Fruit fly (Drosophila melanogaster) whole organism, pupa: ENCODE measurements around the gene Bap111.

Source experiments
- CG10348 ChIP-seq: fragments of 200-800 bp; sonication (Bioruptor generic); IDR thresholded peaks from 2 replicates; pipeline ENCODE4 v1.3.6; 2022; ENCODE audit warnings: missing biosample characterization, missing genetic modification characterization
- D1 ChIP-seq: fragments of 200-800 bp; sonication (Bioruptor generic); optimal IDR thresholded peaks from 2 replicates; lab custom pipeline; 2018; ENCODE audit warnings: missing biosample characterization, mild to moderate bottlenecking, missing genetic modification characterization, moderate library complexity

DNA sequence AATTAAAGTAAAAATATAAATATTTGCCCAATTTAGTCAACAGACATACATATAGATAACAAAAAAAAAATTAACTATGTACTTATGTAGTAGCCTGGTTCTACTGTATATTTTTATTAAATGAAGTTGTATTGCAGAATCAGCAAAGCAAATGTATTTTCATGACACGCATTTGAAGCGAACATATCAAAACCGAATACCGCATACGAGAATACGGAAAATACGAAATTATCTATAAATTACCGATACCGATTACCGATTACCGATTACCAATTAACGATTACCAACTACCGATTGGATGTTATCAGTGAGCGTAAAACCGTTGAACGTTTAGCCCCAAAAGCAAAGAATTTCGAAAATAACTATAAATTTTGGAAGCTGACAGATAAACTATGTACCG, 38.3 kb downstream of the Bap111 start:
- TF ChIP-seq CG10348 (GFP tag; lab: Robert Waterston, UW) (no peak), D1 (no peak)
